Fruit fly (Drosophila melanogaster) whole organism, embryonic: ENCODE data around the gene Syx1A.

Experiments
- ATbp ChIP-seq: fragments of 200-800 bp; sonication (Bioruptor generic); optimal IDR thresholded peaks from 2 replicates; lab custom pipeline; 2017; ENCODE audit warnings: missing biosample characterization, mild to moderate bottlenecking, missing genetic modification characterization, missing genetic modification reagents
- Abd-B ChIP-seq: fragments of 200-800 bp; sonication (Bioruptor generic); optimal IDR thresholded peaks from 2 replicates; lab custom pipeline; 2018; ENCODE audit warnings: missing biosample characterization, mild to moderate bottlenecking, missing genetic modification characterization, moderate library complexity
- Adf1 ChIP-seq: fragments of 200-800 bp; sonication (Bioruptor generic); IDR thresholded peaks from 2 replicates; pipeline ENCODE4 v1.3.6; 2022; ENCODE audit warnings: missing biosample characterization, missing genetic modification characterization
- Awh ChIP-seq: fragments of 200-800 bp; sonication (Bioruptor generic); IDR thresholded peaks from 2 replicates; pipeline ENCODE4, ENCODE4 v1.3.6; 2022; ENCODE audit warnings: missing biosample characterization, missing genetic modification characterization
- B-H1 ChIP-seq: fragments of 200-800 bp; sonication (Bioruptor generic); IDR thresholded peaks from 3 replicates; pipeline ENCODE4 v1.3.6; 2022; ENCODE audit warnings: missing biosample characterization, missing genetic modification characterization
- Bdp1 ChIP-seq: fragments of 200-800 bp; sonication (Bioruptor generic); optimal IDR thresholded peaks from 3 replicates; lab custom pipeline; 2016; ENCODE audit warnings: missing biosample characterization, missing genetic modification characterization
- Bgb ChIP-seq: fragments of 200-800 bp; sonication (Bioruptor generic); IDR thresholded peaks from 2 replicates; pipeline ENCODE4 v1.3.6; 2022; ENCODE audit warnings: missing biosample characterization, missing genetic modification characterization; ENCODE audit not compliant: partially characterized antibody
- BtbVII ChIP-seq: fragments of 200-800 bp; sonication (Bioruptor generic); optimal IDR thresholded peaks from 3 replicates; lab custom pipeline; 2017; ENCODE audit warnings: missing biosample characterization, mild to moderate bottlenecking, missing genetic modification characterization
- CG10209 ChIP-seq: fragments of 200-800 bp; sonication (Bioruptor generic); optimal IDR thresholded peaks from 3 replicates; lab custom pipeline; 2017; ENCODE audit warnings: missing biosample characterization, mild to moderate bottlenecking, missing genetic modification characterization, missing genetic modification reagents
- CG10431 ChIP-seq: fragments of 200-800 bp; sonication (Bioruptor generic); optimal IDR thresholded peaks from 3 replicates; lab custom pipeline; 2018; ENCODE audit warnings: missing biosample characterization, mild to moderate bottlenecking, missing genetic modification characterization
- CG10543 ChIP-seq: fragments of 200-800 bp; sonication (Bioruptor generic); optimal IDR thresholded peaks from 3 replicates; lab custom pipeline; 2017; ENCODE audit warnings: missing biosample characterization, mild to moderate bottlenecking, missing genetic modification characterization, moderate library complexity
- CG12071 ChIP-seq: fragments of 200-800 bp; sonication (Bioruptor generic); optimal IDR thresholded peaks from 3 replicates; lab custom pipeline; 2018; ENCODE audit warnings: missing biosample characterization, mild to moderate bottlenecking, missing genetic modification characterization
- CG1647 ChIP-seq: fragments of 200-800 bp; sonication (Bioruptor generic); optimal IDR thresholded peaks from 3 replicates; lab custom pipeline; 2016; ENCODE audit warnings: missing biosample characterization, missing genetic modification characterization
- CG17361 ChIP-seq: fragments of 200-800 bp; sonication (Bioruptor generic); IDR thresholded peaks from 3 replicates; pipeline ENCODE4 v1.3.6; 2022; ENCODE audit warnings: missing biosample characterization, missing genetic modification characterization
- CG32532 ChIP-seq: fragments of 200-800 bp; sonication (Bioruptor generic); IDR thresholded peaks from 2 replicates; pipeline ENCODE4 v1.3.6; 2022; ENCODE audit warnings: missing biosample characterization, missing genetic modification characterization
- CG33557 ChIP-seq: fragments of 200-800 bp; sonication (Bioruptor generic); optimal IDR thresholded peaks from 2 replicates; lab custom pipeline; 2019; ENCODE audit warnings: missing biosample characterization, mild to moderate bottlenecking, missing genetic modification characterization, moderate library complexity
- CG7372 ChIP-seq: fragments of 200-800 bp; sonication (Bioruptor generic); IDR thresholded peaks from 2 replicates; pipeline ENCODE4 v1.3.6; 2022; ENCODE audit warnings: missing biosample characterization, missing genetic modification characterization
- CG7786 ChIP-seq: fragments of 200-800 bp; sonication (Bioruptor generic); optimal IDR thresholded peaks from 2 replicates; lab custom pipeline; 2016; ENCODE audit warnings: missing biosample characterization, missing genetic modification characterization
- CG8765 ChIP-seq: fragments of 200-800 bp; sonication (Bioruptor generic); IDR thresholded peaks from 2 replicates; pipeline ENCODE4 v1.3.6; 2022; ENCODE audit warnings: missing biosample characterization, missing genetic modification characterization
- CG8944 ChIP-seq: fragments of 200-800 bp; sonication (Bioruptor generic); optimal IDR thresholded peaks from 3 replicates; lab custom pipeline; 2016; ENCODE audit warnings: missing biosample characterization, missing genetic modification characterization
- CkIIα-i1 ChIP-seq: fragments of 200-800 bp; sonication (Bioruptor generic); IDR thresholded peaks from 2 replicates; pipeline ENCODE4 v1.3.6; 2022; ENCODE audit warnings: missing biosample characterization, missing genetic modification characterization
- D19A ChIP-seq: fragments of 200-800 bp; optimal IDR thresholded peaks from 3 replicates; lab custom pipeline; 2019; ENCODE audit warnings: missing biosample characterization, mild to moderate bottlenecking, missing genetic modification characterization, moderate library complexity
- Fer2 ChIP-seq: fragments of 200-800 bp; sonication (Bioruptor generic); optimal IDR thresholded peaks from 2 replicates; lab custom pipeline; 2018; ENCODE audit warnings: missing biosample characterization, mild to moderate bottlenecking, missing genetic modification characterization, moderate library complexity
- Hey ChIP-seq: fragments of 200-800 bp; sonication (Bioruptor generic); optimal IDR thresholded peaks from 3 replicates; lab custom pipeline; 2018; ENCODE audit warnings: missing biosample characterization, mild to moderate bottlenecking, missing genetic modification characterization
- HmgD ChIP-seq: fragments of 200-800 bp; sonication (Bioruptor generic); optimal IDR thresholded peaks from 3 replicates; lab custom pipeline; 2016; ENCODE audit warnings: missing biosample characterization, missing genetic modification characterization
- Lim3 ChIP-seq: fragments of 200-800 bp; sonication (Bioruptor generic); IDR thresholded peaks from 2 replicates; pipeline ENCODE4 v1.3.6; 2022; ENCODE audit warnings: missing biosample characterization, missing genetic modification characterization
- Nf-YA ChIP-seq: fragments of 200-800 bp; sonication (Bioruptor generic); IDR thresholded peaks from 2 replicates; pipeline ENCODE4 v1.3.6; 2022; ENCODE audit warnings: missing biosample characterization, missing genetic modification characterization
- PHDP ChIP-seq: fragments of 200-800 bp; sonication (Bioruptor generic); optimal IDR thresholded peaks from 3 replicates; lab custom pipeline; 2018; ENCODE audit warnings: missing biosample characterization, mild to moderate bottlenecking, missing genetic modification characterization, moderate library complexity
- Stat92E ChIP-seq, 3 experiments: fragments of >200 bp in 2 of 3; fragments of 200-800 bp in 1 of 3; sonication (Bioruptor generic) in 1 of 3; optimal IDR thresholded peaks; 2 replicates each; lab custom pipeline; 2017 to 2019; ENCODE audit warnings: missing biosample characterization in 3 of 3, missing genetic modification characterization in 3 of 3, mild to moderate bottlenecking in 1 of 3, moderate library complexity in 1 of 3
- Usf ChIP-seq: fragments of 200-800 bp; sonication (Bioruptor generic); optimal IDR thresholded peaks from 2 replicates; lab custom pipeline; 2017; ENCODE audit warnings: missing genotype, missing biosample characterization, missing genetic modification characterization
- Xbp1 ChIP-seq: fragments of 200-800 bp; sonication (Bioruptor generic); optimal IDR thresholded peaks from 3 replicates; lab custom pipeline; 2016; ENCODE audit warnings: missing biosample characterization, mild to moderate bottlenecking, missing genetic modification characterization
- abd-A ChIP-seq: fragments of 200-800 bp; sonication (Bioruptor generic); optimal IDR thresholded peaks from 3 replicates; lab custom pipeline; 2019; ENCODE audit warnings: missing biosample characterization, mild to moderate bottlenecking, missing genetic modification characterization, moderate library complexity
- amos ChIP-seq: fragments of 200-800 bp; sonication (Bioruptor generic); IDR thresholded peaks from 2 replicates; pipeline ENCODE4 v1.3.6; 2022; ENCODE audit warnings: missing biosample characterization, missing genetic modification characterization; ENCODE audit not compliant: partially characterized antibody
- ara ChIP-seq: fragments of 200-800 bp; sonication (Bioruptor generic); IDR thresholded peaks from 2 replicates; pipeline ENCODE4 v1.3.6; 2022; ENCODE audit warnings: missing biosample characterization, missing genetic modification characterization
- az2 ChIP-seq: fragments of 200-800 bp; sonication (Bioruptor generic); optimal IDR thresholded peaks from 3 replicates; lab custom pipeline; 2016; ENCODE audit warnings: missing biosample characterization, missing genetic modification characterization
- bowl ChIP-seq: fragments of 200-800 bp; sonication (Bioruptor generic); IDR thresholded peaks from 2 replicates; pipeline ENCODE4 v1.3.6; 2022; ENCODE audit warnings: missing biosample characterization, missing genetic modification characterization
- chm ChIP-seq: fragments of 200-800 bp; sonication (Bioruptor generic); IDR thresholded peaks from 2 replicates; pipeline ENCODE4 v1.3.6; 2022; ENCODE audit warnings: missing biosample characterization, missing genetic modification characterization
- crol ChIP-seq: fragments of 200-800 bp; sonication (Bioruptor generic); IDR thresholded peaks from 2 replicates; pipeline ENCODE4 v1.3.6; 2022; ENCODE audit warnings: missing biosample characterization, missing genetic modification characterization
- crp ChIP-seq, 2 experiments: fragments of 200-800 bp; sonication (Bioruptor generic); optimal IDR thresholded peaks; 2 replicates in 1 of 2; 3 replicates in 1 of 2; lab custom pipeline; 2017; ENCODE audit warnings: missing biosample characterization in 2 of 2, missing genetic modification characterization in 2 of 2, mild to moderate bottlenecking in 1 of 2, moderate library complexity in 1 of 2
- dmrt99B ChIP-seq: fragments of 200-800 bp; sonication (Bioruptor generic); optimal IDR thresholded peaks from 2 replicates; lab custom pipeline; 2018; ENCODE audit warnings: missing biosample characterization, mild to moderate bottlenecking, missing genetic modification characterization, moderate library complexity
- dpn ChIP-seq, 2 experiments: fragments of 200-800 bp; sonication (Bioruptor generic); optimal IDR thresholded peaks; 3 replicates each; lab custom pipeline; 2016; ENCODE audit warnings: missing biosample characterization in 2 of 2, missing genetic modification characterization in 2 of 2
- fd3F ChIP-seq: fragments of 200-800 bp; sonication (Bioruptor generic); optimal IDR thresholded peaks from 2 replicates; lab custom pipeline; 2018; ENCODE audit warnings: missing biosample characterization, mild to moderate bottlenecking, missing genetic modification characterization, moderate library complexity
- fd96Cb ChIP-seq: fragments of 200-800 bp; sonication (Bioruptor generic); optimal IDR thresholded peaks from 2 replicates; lab custom pipeline; 2018; ENCODE audit warnings: missing biosample characterization, mild to moderate bottlenecking, missing genetic modification characterization, moderate library complexity
- ind ChIP-seq: fragments of 200-800 bp; sonication (Bioruptor generic); optimal IDR thresholded peaks from 3 replicates; lab custom pipeline; 2016; ENCODE audit warnings: missing biosample characterization, missing genetic modification characterization
- lola ChIP-seq, 3 experiments: fragments of >200 bp in 2 of 3; fragments of 200-800 bp in 1 of 3; sonication (Bioruptor generic) in 1 of 3; optimal IDR thresholded peaks; 2 replicates each; lab custom pipeline; 2017 to 2019; ENCODE audit warnings: missing biosample characterization in 3 of 3, missing genetic modification characterization in 3 of 3, mild to moderate bottlenecking in 1 of 3, moderate library complexity in 1 of 3
- org-1 ChIP-seq: fragments of 200-800 bp; sonication (Bioruptor generic); optimal IDR thresholded peaks from 2 replicates; lab custom pipeline; 2017; ENCODE audit warnings: missing biosample characterization, missing genetic modification characterization
- row ChIP-seq: fragments of 200-800 bp; sonication (Bioruptor generic); IDR thresholded peaks from 3 replicates; pipeline ENCODE4 v1.3.6; 2022; ENCODE audit warnings: missing biosample characterization, missing genetic modification characterization
- sens-2 ChIP-seq: fragments of 200-800 bp; sonication (Bioruptor generic); IDR thresholded peaks from 2 replicates; pipeline ENCODE4 v1.3.6; 2022; ENCODE audit warnings: missing biosample characterization, missing genetic modification characterization
- zen2 ChIP-seq: fragments of 200-800 bp; sonication (Bioruptor generic); IDR thresholded peaks from 3 replicates; pipeline ENCODE4 v1.3.6; 2022; ENCODE audit warnings: missing biosample characterization, missing genetic modification characterization; ENCODE audit not compliant: partially characterized antibody

The Syx1A gene

DNA sequence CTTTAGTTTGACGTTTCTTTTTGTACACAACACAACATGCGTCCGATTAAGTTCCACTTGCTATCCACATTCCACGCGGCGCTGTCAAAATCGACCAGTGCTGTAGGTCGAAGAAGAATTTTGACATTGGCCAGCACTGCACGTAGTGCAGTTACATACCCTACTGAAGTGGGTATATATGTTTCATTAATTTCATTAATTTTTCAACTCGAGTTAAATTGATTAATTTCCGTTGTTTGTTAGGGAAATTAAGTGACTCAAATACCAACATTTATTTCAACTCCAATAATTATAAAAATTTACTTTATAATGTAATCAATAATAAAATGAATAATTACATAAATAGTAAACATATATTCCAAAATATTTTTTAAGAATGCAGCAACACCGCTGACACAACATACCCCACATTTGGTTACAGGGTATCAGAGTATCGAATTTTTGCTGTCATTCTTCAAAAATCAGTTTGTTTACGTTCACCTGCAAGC lies 3.4 kb upstream of the Syx1A start, which contains the start of the genes eIF4EHP and CG18428 (continued):
- TF ChIP-seq CG12071 (peak; percentile 96), az2 (GFP tag; lab: Kevin White, UChicago) (peak; percentile 98), ind (GFP tag; lab: Kevin White, UChicago) (peak; percentile 99), HmgD (GFP tag; lab: Kevin White, UChicago) (peak; percentile 71), CG7786 (GFP tag; lab: Kevin White, UChicago) (peak; percentile 89), CG8944 (peak; percentile 83), Stat92E (GFP tag; optimal IDR thresholded peaks at IDR 0.05; lab: Kevin White, UChicago) (peak in 1 of 3 experiments; percentile 98), CkIIα-i1 (GFP tag; lab: Robert Waterston, UW) (peak; percentile 89; the same call in 1 of the 2 replicates), CG33557 (peak; percentile 100), dpn (GFP tag; optimal IDR thresholded peaks at IDR 0.05; lab: Kevin White, UChicago) (peak; percentile 90 to 99), Bgb (GFP tag; lab: Robert Waterston, UW) (no peak), org-1 (peak; percentile 96), sens-2 (peak; percentile 95), Bdp1 (GFP tag; lab: Kevin White, UChicago) (peak; percentile 87), PHDP (peak; percentile 100), chm (peak; percentile 97; the same call in 1 of the 2 replicates), Nf-YA (GFP tag; lab: Robert Waterston, UW) (no peak; the same call in 1 of the 2 replicates), ara (0 out of 2 replicates have a peak, but pooled peaks have one; percentile 98), B-H1 (GFP tag; lab: Robert Waterston, UW) (no peak; the same call in 2 of the 3 replicates), bowl (GFP tag; lab: Robert Waterston, UW) (no peak; the same call in 1 of the 2 replicates), Lim3 (GFP tag; lab: Robert Waterston, UW) (0 out of 2 replicates have a peak, but pooled peaks have one; percentile 95), Fer2 (tag; lab: Kevin White, UChicago) (peak; percentile 100), row (GFP tag; lab: Robert Waterston, UW) (no peak), fd96Cb (tag; lab: Kevin White, UChicago) (peak; percentile 99), fd3F (GFP tag; lab: Kevin White, UChicago) (peak; percentile 100), Xbp1 (GFP tag; lab: Kevin White, UChicago) (peak; percentile 99), zen2 (no peak), Abd-B (peak; percentile 99), crp (GFP tag; optimal IDR thresholded peaks at IDR 0.05; lab: Kevin White, UChicago) (peak in 1 of 2 experiments; percentile 74), CG10431 (GFP tag; lab: Kevin White, UChicago) (peak; percentile 98), lola (GFP tag; optimal IDR thresholded peaks at IDR 0.05; lab: Kevin White, UChicago) (peak in 1 of 3 experiments; percentile 100), CG7372 (no peak), CG10209 (GFP tag; lab: Kevin White, UChicago) (peak; percentile 99), abd-A (tag; lab: Kevin White, UChicago) (peak; percentile 98), CG17361 (GFP tag; lab: Robert Waterston, UW) (no peak), ATbp (GFP tag; lab: Kevin White, UChicago) (peak; percentile 97), CG32532 (GFP tag; lab: Robert Waterston, UW) (no peak), crol (no peak), Usf (GFP tag; lab: Kevin White, UChicago) (peak; percentile 99), CG1647 (peak; percentile 87), Hey (tag; lab: Kevin White, UChicago) (peak; percentile 90), amos (GFP tag; lab: Robert Waterston, UW) (no peak), Awh (GFP tag; lab: Robert Waterston, UW) (no peak; the same call in none of the 2 replicates), BtbVII (peak; percentile 99), CG10543 (GFP tag; lab: Kevin White, UChicago) (peak; percentile 100), Adf1 (GFP tag; lab: Robert Waterston, UW) (no peak), dmrt99B (tag; lab: Kevin White, UChicago) (peak; percentile 99), D19A (tag; lab: Kevin White, UChicago) (peak; percentile 99), CG8765 (0 out of 2 replicates have a peak, but pooled peaks have one; percentile 98)
